Fruit fly (Drosophila melanogaster): ENCODE results near the gene ssp3.

- TF ChIP-seq psq (GFP tag; optimal IDR thresholded peaks at IDR 0.05) (no peak), tai (GFP tag; optimal IDR thresholded peaks at IDR 0.05) (no peak), h (GFP tag; optimal IDR thresholded peaks at IDR 0.05) (no peak), CG32264 (GFP tag; optimal IDR thresholded peaks at IDR 0.05) (no peak), Vsx2 (GFP tag; optimal IDR thresholded peaks at IDR 0.05; ENCODE audit: partially characterized antibody) (no peak), br (GFP tag; optimal IDR thresholded peaks at IDR 0.05) (no peak), lola (GFP tag; optimal IDR thresholded peaks at IDR 0.05) (no peak), Hr83 (GFP tag; optimal IDR thresholded peaks at IDR 0.05; ENCODE audit: poor library complexity, severe bottlenecking) (no peak), dmrt93B (GFP tag; optimal IDR thresholded peaks at IDR 0.05) (no peak), usp (GFP tag; optimal IDR thresholded peaks at IDR 0.05) (no peak), Myc (optimal IDR thresholded peaks at IDR 0.05) (no peak), ey (GFP tag; optimal IDR thresholded peaks at IDR 0.05) (no peak)
Measured at dm6 chr2L:18914829-18915228, 28.9 kb downstream of the ssp3 start.

Measured in whole organism, wandering third instar larva.